Fruit fly (Drosophila melanogaster) whole organism, pupa: ENCODE results near the gene zormin.
A peak's percentile ranks its signal among the peaks of the same experiment; 100 is the strongest.

ENCODE experiments used
- CG10348 ChIP-seq: fragments of 200-800 bp; sonication (Bioruptor generic); IDR thresholded peaks from 2 replicates; pipeline ENCODE4 v1.3.6; 2022; ENCODE audit warnings: missing biosample characterization, missing genetic modification characterization
- CG12605 ChIP-seq: fragments of 200-800 bp; sonication (Bioruptor generic); IDR thresholded peaks from 2 replicates; pipeline ENCODE4 v1.3.6; 2022; ENCODE audit warnings: missing biosample characterization, missing genetic modification characterization
- CG13204 ChIP-seq: fragments of 200-800 bp; sonication (Bioruptor generic); optimal IDR thresholded peaks from 2 replicates; lab custom pipeline; 2018; ENCODE audit warnings: missing biosample characterization, mild to moderate bottlenecking, missing genetic modification characterization, moderate library complexity
- CG14655 ChIP-seq: fragments of 200-800 bp; sonication (Bioruptor generic); optimal IDR thresholded peaks from 3 replicates; lab custom pipeline; 2017; ENCODE audit warnings: mild to moderate bottlenecking, missing biosample characterization, missing genetic modification reagents, missing genetic modification characterization
- CG15710 ChIP-seq: fragments of 200-800 bp; sonication (Bioruptor generic); optimal IDR thresholded peaks from 2 replicates; lab custom pipeline; 2018; ENCODE audit warnings: missing biosample characterization, mild to moderate bottlenecking, missing genetic modification characterization, moderate library complexity
- CG17806 ChIP-seq: fragments of 200-800 bp; sonication (Bioruptor generic); optimal IDR thresholded peaks from 2 replicates; lab custom pipeline; 2018; ENCODE audit warnings: missing biosample characterization, mild to moderate bottlenecking, missing genetic modification characterization, moderate library complexity
- CG32121 ChIP-seq: fragments of 200-800 bp; sonication (Bioruptor generic); IDR thresholded peaks from 2 replicates; pipeline ENCODE4 v1.3.6; 2022; ENCODE audit warnings: missing biosample characterization, missing genetic modification characterization
- CG34367 ChIP-seq: fragments of 200-800 bp; sonication (Bioruptor generic); optimal IDR thresholded peaks from 2 replicates; lab custom pipeline; 2018; ENCODE audit warnings: missing biosample characterization, mild to moderate bottlenecking, missing genetic modification characterization
- CG4496 ChIP-seq: fragments of 200-800 bp; sonication (Bioruptor generic); IDR thresholded peaks from 3 replicates; pipeline ENCODE4 v1.3.6; 2022; ENCODE audit warnings: missing biosample characterization, missing genetic modification characterization
- CG8159 ChIP-seq: fragments of 200-800 bp; sonication (Bioruptor generic); optimal IDR thresholded peaks from 3 replicates; lab custom pipeline; 2018; ENCODE audit warnings: missing biosample characterization, mild to moderate bottlenecking, missing genetic modification characterization, moderate library complexity
- CG8301 ChIP-seq: fragments of 200-800 bp; sonication (Bioruptor generic); optimal IDR thresholded peaks from 2 replicates; lab custom pipeline; 2018; ENCODE audit warnings: missing biosample characterization, mild to moderate bottlenecking, missing genetic modification characterization
- CG9948 ChIP-seq: fragments of 200-800 bp; sonication (Bioruptor generic); optimal IDR thresholded peaks from 2 replicates; lab custom pipeline; 2018; ENCODE audit warnings: missing biosample characterization, mild to moderate bottlenecking, missing genetic modification characterization, moderate library complexity
- D1 ChIP-seq: fragments of 200-800 bp; sonication (Bioruptor generic); optimal IDR thresholded peaks from 2 replicates; lab custom pipeline; 2018; ENCODE audit warnings: missing biosample characterization, mild to moderate bottlenecking, missing genetic modification characterization, moderate library complexity
- EcR ChIP-seq: fragments of 200-800 bp; sonication (Bioruptor generic); optimal IDR thresholded peaks from 3 replicates; lab custom pipeline; 2019; ENCODE audit warnings: missing biosample characterization, missing genetic modification characterization, mild to moderate bottlenecking, moderate library complexity, missing genetic modification reagents
- Ets98B ChIP-seq: fragments of 200-800 bp; sonication (Bioruptor generic); IDR thresholded peaks from 2 replicates; pipeline ENCODE4 v1.3.6; 2022; ENCODE audit warnings: missing biosample characterization, missing genetic modification characterization
- Pif1A ChIP-seq: fragments of 200-800 bp; sonication (Bioruptor generic); optimal IDR thresholded peaks from 3 replicates; lab custom pipeline; 2016; ENCODE audit warnings: missing biosample characterization, missing genetic modification characterization
- Pif1B ChIP-seq: fragments of 200-800 bp; sonication (Bioruptor generic); optimal IDR thresholded peaks from 3 replicates; lab custom pipeline; 2016; ENCODE audit warnings: missing biosample characterization, missing genetic modification characterization
- Snoo ChIP-seq: fragments of 200-800 bp; sonication (Bioruptor generic); optimal IDR thresholded peaks from 3 replicates; lab custom pipeline; 2017; ENCODE audit warnings: missing biosample characterization, mild to moderate bottlenecking, missing genetic modification characterization, inconsistent platforms
- fd96Ca ChIP-seq: fragments of 200-800 bp; sonication (Bioruptor generic); IDR thresholded peaks from 3 replicates; pipeline ENCODE4 v1.3.6; 2022; ENCODE audit warnings: missing biosample characterization, missing genetic modification characterization
- gl ChIP-seq: fragments of 200-800 bp; sonication (Bioruptor generic); optimal IDR thresholded peaks from 2 replicates; lab custom pipeline; 2018; ENCODE audit warnings: missing biosample characterization, mild to moderate bottlenecking, missing genetic modification characterization
- rn ChIP-seq: fragments of 200-800 bp; sonication (Bioruptor generic); IDR thresholded peaks from 2 replicates; pipeline ENCODE4 v1.3.6; 2022; ENCODE audit warnings: missing biosample characterization, missing genetic modification characterization

Gene zormin

dm6 chr3L:2158689-2159310, 7.3 kb upstream of the zormin start:
- TF ChIP-seq fd96Ca (GFP tag; lab: Robert Waterston, UW) = no peak
- no peak for TF ChIP-seq CG13204 (GFP tag; lab: Kevin White, UChicago)
- peak; percentile 38 for TF ChIP-seq CG8301
- no peak for TF ChIP-seq EcR
- peak; percentile 12 for TF ChIP-seq CG9948
- TF ChIP-seq CG12605 (GFP tag; lab: Robert Waterston, UW) = no peak
- peak; percentile 26 for TF ChIP-seq CG14655
- TF ChIP-seq Pif1A (GFP tag; lab: Kevin White, UChicago) = peak; percentile 8
- TF ChIP-seq CG8159 = peak; percentile 20
- TF ChIP-seq Ets98B (GFP tag; lab: Robert Waterston, UW) = peak; percentile 28; the same call in 1 of the 2 replicates
- TF ChIP-seq CG4496 (GFP tag; lab: Robert Waterston, UW) = no peak
- TF ChIP-seq Snoo (tag; lab: Kevin White, UChicago) = no peak

- TF ChIP-seq CG13204 (GFP tag; lab: Kevin White, UChicago) (peak; percentile 47), CG17806 (no peak), EcR (peak; percentile 47), CG12605 (GFP tag; lab: Robert Waterston, UW) (no peak), CG4496 (GFP tag; lab: Robert Waterston, UW) (0 out of 3 replicates have a peak, but pooled peaks have one; percentile 10), CG32121 (no peak), Ets98B (GFP tag; lab: Robert Waterston, UW) (no peak), CG14655 (no peak)
These were observed 6.0 kb upstream of the zormin start for dm6 chr3L:2157427-2157931.

dm6 chr3L:2152730-2153129, 1.2 kb upstream of the zormin start:
- peak; percentile 41 for TF ChIP-seq CG15710 (tag; lab: Kevin White, UChicago)
- peak; percentile 37 for TF ChIP-seq D1 (tag; lab: Kevin White, UChicago)
- peak; percentile 32 for TF ChIP-seq CG8301
- peak; percentile 36 for TF ChIP-seq CG14655
- no peak for TF ChIP-seq CG12605 (GFP tag; lab: Robert Waterston, UW)
- TF ChIP-seq EcR = peak; percentile 79
- peak; percentile 36 for TF ChIP-seq CG8159
- no peak for TF ChIP-seq CG13204 (GFP tag; lab: Kevin White, UChicago)
- TF ChIP-seq CG10348 (GFP tag; lab: Robert Waterston, UW) = no peak
- peak; percentile 4 for TF ChIP-seq Snoo (tag; lab: Kevin White, UChicago)
- peak; percentile 44 for TF ChIP-seq CG17806
- peak; percentile 48 for TF ChIP-seq CG34367
- TF ChIP-seq CG4496 (GFP tag; lab: Robert Waterston, UW) = peak; percentile 57; the same call in 2 of the 3 replicates
- TF ChIP-seq gl (tag; lab: Kevin White, UChicago) = no peak
- TF ChIP-seq Ets98B (GFP tag; lab: Robert Waterston, UW) = peak; percentile 56
- peak; percentile 53; the same call in 1 of the 3 replicates for TF ChIP-seq fd96Ca (GFP tag; lab: Robert Waterston, UW)
- peak; percentile 26 for TF ChIP-seq CG9948
- peak; percentile 34 for TF ChIP-seq Pif1B (GFP tag; lab: Kevin White, UChicago)
- TF ChIP-seq rn = 0 out of 2 replicates have a peak, but pooled peaks have one; percentile 48
- TF ChIP-seq Pif1A (GFP tag; lab: Kevin White, UChicago) = peak; percentile 43
- peak; percentile 44 for TF ChIP-seq CG32121

- TF ChIP-seq CG15710 (tag; lab: Kevin White, UChicago) = no peak
- peak; percentile 8; the same call in 1 of the 2 replicates for TF ChIP-seq Ets98B (GFP tag; lab: Robert Waterston, UW)
- 0 out of 3 replicates have a peak, but pooled peaks have one; percentile 17 for TF ChIP-seq CG4496 (GFP tag; lab: Robert Waterston, UW)
- TF ChIP-seq CG12605 (GFP tag; lab: Robert Waterston, UW) = peak; percentile 51
- TF ChIP-seq CG14655 = peak; percentile 23
- 0 out of 3 replicates have a peak, but pooled peaks have one; percentile 29 for TF ChIP-seq fd96Ca (GFP tag; lab: Robert Waterston, UW)
- no peak for TF ChIP-seq D1 (tag; lab: Kevin White, UChicago)
These were observed 1.8 kb downstream of the zormin start for dm6 chr3L:2149664-2150063.

- no peak for TF ChIP-seq CG4496 (GFP tag; lab: Robert Waterston, UW)
- TF ChIP-seq D1 (tag; lab: Kevin White, UChicago) = no peak
- TF ChIP-seq CG17806 = no peak
- no peak for TF ChIP-seq CG13204 (GFP tag; lab: Kevin White, UChicago)
- no peak for TF ChIP-seq fd96Ca (GFP tag; lab: Robert Waterston, UW)
- TF ChIP-seq, all 21 proteins: peak for 0
These were observed 3.7 kb downstream of the zormin start for dm6 chr3L:2147767-2148166.

- no peak for TF ChIP-seq CG34367
- TF ChIP-seq Pif1A (GFP tag; lab: Kevin White, UChicago) = no peak
- 0 out of 3 replicates have a peak, but pooled peaks have one; percentile 21 for TF ChIP-seq fd96Ca (GFP tag; lab: Robert Waterston, UW)
- no peak for TF ChIP-seq CG17806
- peak; percentile 53 for TF ChIP-seq Ets98B (GFP tag; lab: Robert Waterston, UW)
- TF ChIP-seq D1 (tag; lab: Kevin White, UChicago) = no peak
- peak; percentile 43 for TF ChIP-seq CG14655
- no peak for TF ChIP-seq Pif1B (GFP tag; lab: Kevin White, UChicago)
- no peak for TF ChIP-seq CG9948
- TF ChIP-seq CG8159 = no peak
- TF ChIP-seq gl (tag; lab: Kevin White, UChicago) = no peak
- TF ChIP-seq CG15710 (tag; lab: Kevin White, UChicago) = no peak
- TF ChIP-seq CG10348 (GFP tag; lab: Robert Waterston, UW) = no peak
- no peak for TF ChIP-seq CG13204 (GFP tag; lab: Kevin White, UChicago)
- TF ChIP-seq CG32121 = 0 out of 2 replicates have a peak, but pooled peaks have one; percentile 45
- TF ChIP-seq CG8301 = peak; percentile 53
- no peak for TF ChIP-seq CG4496 (GFP tag; lab: Robert Waterston, UW)
- TF ChIP-seq Snoo (tag; lab: Kevin White, UChicago) = no peak
- no peak for TF ChIP-seq rn
- TF ChIP-seq CG12605 (GFP tag; lab: Robert Waterston, UW) = no peak
- TF ChIP-seq EcR = no peak
- TF ChIP-seq, all 21 proteins: peak for 5
These were observed 6.5 kb downstream of the zormin start for dm6 chr3L:2145019-2145418.
